Worm (Caenorhabditis elegans) whole organism, L4 larva: ENCODE results near the gene atg-3.

Experiments
- D1046.2 ChIP-seq: fragments of 200-800 bp; sonication (Bioruptor generic); IDR thresholded peaks from 2 replicates; pipeline ENCODE4 v1.3.6; 2022; ENCODE audit warnings: missing genetic modification characterization, missing compliant biosample characterization
- F26F4.8 ChIP-seq: fragments of 200-800 bp; sonication (Bioruptor generic); conservative IDR thresholded peaks from 2 replicates; pipeline ENCODE4 v1.3.6; 2022; ENCODE audit warnings: missing genetic modification characterization, missing compliant biosample characterization
- F37D6.2 ChIP-seq: sonication (generic microtip); optimal IDR thresholded peaks from 2 replicates; lab custom pipeline; 2016; ENCODE audit warnings: mild to moderate bottlenecking, missing genetic modification characterization, missing compliant biosample characterization
- T20F7.1 ChIP-seq: fragments of 200-800 bp; sonication (Bioruptor generic); optimal IDR thresholded peaks from 2 replicates; lab custom pipeline; 2018; ENCODE audit warnings: mild to moderate bottlenecking, missing genetic modification characterization, missing compliant biosample characterization
- ZK337.2 ChIP-seq: fragments of 200-800 bp; sonication (Bioruptor generic); IDR thresholded peaks from 2 replicates; pipeline ENCODE4 v1.3.6; 2022; ENCODE audit warnings: missing genetic modification reagents, missing genetic modification characterization, missing compliant biosample characterization
- ZK546.5 ChIP-seq, 2 experiments: sonication (generic microtip); optimal IDR thresholded peaks; 2 replicates each; lab custom pipeline; 2017; ENCODE audit warnings: missing biosample characterization in 2 of 2, missing genetic modification characterization in 2 of 2
- ama-1 ChIP-seq: fragments of 150-350 bp; optimal IDR thresholded peaks from 2 replicates; lab custom pipeline; 2014; ENCODE audit warnings: inconsistent platforms, mixed read lengths
- ceh-20 ChIP-seq: fragments of 200-800 bp; sonication (Bioruptor generic); IDR thresholded peaks from 2 replicates; pipeline ENCODE4 v1.3.6; 2022; ENCODE audit warnings: missing genetic modification reagents, missing genetic modification characterization, missing compliant biosample characterization
- ceh-82 ChIP-seq: sonication (generic microtip); optimal IDR thresholded peaks from 2 replicates; lab custom pipeline; 2017; ENCODE audit warnings: missing biosample characterization, missing genetic modification characterization
- cey-2 ChIP-seq: sonication (generic microtip); optimal IDR thresholded peaks from 3 replicates; lab custom pipeline; 2017; ENCODE audit warnings: missing genetic modification characterization, mild to moderate bottlenecking, missing compliant biosample characterization, antibody characterized with exemption, borderline replicate concordance; ENCODE audit not compliant: insufficient read depth
- ctbp-1 ChIP-seq: fragments of 200-800 bp; sonication (Bioruptor generic); IDR thresholded peaks from 2 replicates; pipeline ENCODE4 v1.3.6; 2022; ENCODE audit warnings: missing genetic modification reagents, missing genetic modification characterization, missing compliant biosample characterization
- daf-16 ChIP-seq, 3 experiments: sonication (generic microtip); optimal IDR thresholded peaks; 2 replicates each; lab custom pipeline; 2016 to 2017; ENCODE audit warnings: missing genetic modification characterization in 3 of 3, missing genetic modification reagents in 3 of 3, mild to moderate bottlenecking in 2 of 3, missing compliant biosample characterization in 2 of 3, missing biosample characterization in 1 of 3, moderate library complexity in 1 of 3
- daf-19 ChIP-seq: fragments of 200-800 bp; sonication (Bioruptor generic); conservative IDR thresholded peaks from 2 replicates; pipeline ENCODE4 v1.3.6; 2022; ENCODE audit warnings: missing genetic modification characterization, missing compliant biosample characterization
- daf-8 ChIP-seq: fragments of 200-800 bp; sonication (Bioruptor generic); IDR thresholded peaks from 2 replicates; pipeline ENCODE4 v1.3.6; 2022; ENCODE audit warnings: missing genetic modification characterization, missing compliant biosample characterization
- dmd-6 ChIP-seq: fragments of 200-800 bp; sonication (Bioruptor generic); IDR thresholded peaks from 2 replicates; pipeline ENCODE4 v1.3.6; 2022; ENCODE audit warnings: missing genetic modification reagents, missing genetic modification characterization, missing compliant biosample characterization
- dmd-8 ChIP-seq: fragments of 200-800 bp; sonication (Bioruptor generic); IDR thresholded peaks from 2 replicates; pipeline ENCODE4 v1.3.6; 2022; ENCODE audit warnings: missing genetic modification characterization, missing compliant biosample characterization
- dmd-9 ChIP-seq: fragments of 200-800 bp; sonication (Bioruptor generic); IDR thresholded peaks from 2 replicates; pipeline ENCODE4 v1.3.6; 2022; ENCODE audit warnings: missing genetic modification reagents, missing genetic modification characterization, missing compliant biosample characterization
- dve-1 ChIP-seq: sonication (generic microtip); optimal IDR thresholded peaks from 2 replicates; lab custom pipeline; 2017; ENCODE audit warnings: antibody characterized with exemption, mild to moderate bottlenecking, missing genetic modification characterization, missing compliant biosample characterization; ENCODE audit not compliant: insufficient read depth
- egl-43 ChIP-seq: fragments of 200-800 bp; sonication (Bioruptor generic); IDR thresholded peaks from 2 replicates; pipeline ENCODE4 v1.3.6; 2022; ENCODE audit warnings: missing genetic modification reagents, missing genetic modification characterization, missing compliant biosample characterization
- gei-8 ChIP-seq: fragments of 200-800 bp; sonication (Bioruptor generic); optimal IDR thresholded peaks from 2 replicates; lab custom pipeline; 2018; ENCODE audit warnings: mild to moderate bottlenecking, missing genetic modification characterization, missing compliant biosample characterization
- hif-1 ChIP-seq, 2 experiments: sonication (generic microtip); optimal IDR thresholded peaks; 2 replicates each; lab custom pipeline; 2016 to 2017; ENCODE audit warnings: missing compliant biosample characterization in 2 of 2, missing genetic modification characterization in 2 of 2, missing genetic modification reagents in 2 of 2, missing genotype in 2 of 2, mild to moderate bottlenecking in 1 of 2
- hlh-11 ChIP-seq: fragments of 200-800 bp; sonication (Bioruptor generic); optimal IDR thresholded peaks from 2 replicates; lab custom pipeline; 2018; ENCODE audit warnings: mild to moderate bottlenecking, missing genetic modification characterization, missing compliant biosample characterization
- jun-1 ChIP-seq: fragments of 150-350 bp; optimal IDR thresholded peaks from 2 replicates; lab custom pipeline; 2014; ENCODE audit warnings: missing biosample characterization, missing genetic modification reagents, missing genetic modification characterization
- lim-7 ChIP-seq: fragments of 200-800 bp; sonication (Bioruptor generic); IDR thresholded peaks from 2 replicates; pipeline ENCODE4 v1.3.6; 2022; ENCODE audit warnings: missing genetic modification characterization, missing compliant biosample characterization
- lin-13 ChIP-seq: fragments of 150-350 bp; optimal IDR thresholded peaks from 2 replicates; lab custom pipeline; 2014; ENCODE audit warnings: missing biosample characterization, missing genetic modification reagents, missing genetic modification characterization
- lin-15B ChIP-seq: fragments of 150-350 bp; sonication (generic microtip); optimal IDR thresholded peaks from 3 replicates; lab custom pipeline; 2014; ENCODE audit warnings: missing biosample characterization, missing genetic modification characterization
- lin-29 ChIP-seq: fragments of 200-800 bp; sonication (Bioruptor generic); IDR thresholded peaks from 2 replicates; pipeline ENCODE4 v1.3.6; 2022; ENCODE audit warnings: missing genetic modification reagents, missing genetic modification characterization, missing compliant biosample characterization
- lin-38 ChIP-seq: fragments of 200-800 bp; sonication (Bioruptor generic); IDR thresholded peaks from 2 replicates; pipeline ENCODE4 v1.3.6; 2022; ENCODE audit warnings: missing genetic modification reagents, missing genetic modification characterization, missing compliant biosample characterization
- lsy-2 ChIP-seq, 2 experiments: fragments of 150-350 bp in 1 of 2; sonication (generic microtip) in 1 of 2; optimal IDR thresholded peaks; 2 replicates each; lab custom pipeline; 2014 to 2017; ENCODE audit warnings: missing biosample characterization in 2 of 2, missing genetic modification characterization in 2 of 2
- madf-5 ChIP-seq, 2 experiments: fragments of 200-800 bp; sonication (Bioruptor generic); IDR thresholded peaks; 2 replicates each; pipeline ENCODE4 v1.3.6; 2022; ENCODE audit warnings: missing compliant biosample characterization in 2 of 2, missing genetic modification characterization in 2 of 2
- madf-9 ChIP-seq: fragments of 200-800 bp; sonication (Bioruptor generic); conservative IDR thresholded peaks from 2 replicates; pipeline ENCODE4 v1.3.6; 2022; ENCODE audit warnings: missing genetic modification reagents, missing genetic modification characterization, missing compliant biosample characterization
- mes-2 ChIP-seq: sonication (generic microtip); optimal IDR thresholded peaks from 2 replicates; lab custom pipeline; 2016; ENCODE audit warnings: missing genotype, mild to moderate bottlenecking, missing genetic modification characterization, missing compliant biosample characterization; ENCODE audit not compliant: poor library complexity, severe bottlenecking
- mxl-2 ChIP-seq: fragments of 200-800 bp; sonication (Bioruptor generic); conservative IDR thresholded peaks from 2 replicates; pipeline ENCODE4 v1.3.6; 2022; ENCODE audit warnings: missing genetic modification reagents, missing genetic modification characterization, missing compliant biosample characterization
- mxl-3 ChIP-seq: fragments of 200-800 bp; sonication (Bioruptor generic); optimal IDR thresholded peaks from 2 replicates; lab custom pipeline; 2018; ENCODE audit warnings: mild to moderate bottlenecking, missing genetic modification characterization, missing compliant biosample characterization
- nhr-28 ChIP-seq: fragments of 150-350 bp; optimal IDR thresholded peaks from 2 replicates; lab custom pipeline; 2014; ENCODE audit warnings: missing biosample characterization, missing genetic modification characterization
- nhr-41 ChIP-seq: fragments of 200-800 bp; sonication (Bioruptor generic); IDR thresholded peaks from 2 replicates; pipeline ENCODE4 v1.3.6; 2022; ENCODE audit warnings: missing genetic modification reagents, missing genetic modification characterization, missing compliant biosample characterization
- nhr-42 ChIP-seq: fragments of 200-800 bp; sonication (Bioruptor generic); IDR thresholded peaks from 2 replicates; pipeline ENCODE4 v1.3.6; 2022; ENCODE audit warnings: missing genetic modification characterization, missing compliant biosample characterization
- nhr-48 ChIP-seq: sonication (generic microtip); optimal IDR thresholded peaks from 2 replicates; lab custom pipeline; 2016; ENCODE audit warnings: mild to moderate bottlenecking, missing genetic modification characterization, missing compliant biosample characterization
- pqm-1 ChIP-seq: sonication (generic microtip); optimal IDR thresholded peaks from 2 replicates; lab custom pipeline; 2017; ENCODE audit warnings: missing biosample characterization, missing genetic modification characterization
- rbr-2 ChIP-seq: sonication (generic microtip); optimal IDR thresholded peaks from 2 replicates; lab custom pipeline; 2016; ENCODE audit warnings: missing genotype, missing genetic modification characterization, missing compliant biosample characterization
- sdz-12 ChIP-seq: fragments of 200-800 bp; sonication (Bioruptor generic); optimal IDR thresholded peaks from 2 replicates; lab custom pipeline; 2018; ENCODE audit warnings: mild to moderate bottlenecking, missing genetic modification characterization, missing compliant biosample characterization
- set-16 ChIP-seq: fragments of 200-800 bp; sonication (Bioruptor generic); IDR thresholded peaks from 2 replicates; pipeline ENCODE4 v1.3.6; 2022; ENCODE audit warnings: missing genetic modification reagents, missing genetic modification characterization, missing compliant biosample characterization
- snpc-1.2 ChIP-seq: fragments of 200-800 bp; sonication (Bioruptor generic); IDR thresholded peaks from 2 replicates; pipeline ENCODE4 v1.3.6; 2022; ENCODE audit warnings: missing genetic modification reagents, missing genetic modification characterization, missing compliant biosample characterization
- tra-1 ChIP-seq: fragments of 200-800 bp; sonication (Bioruptor generic); IDR thresholded peaks from 2 replicates; pipeline ENCODE4 v1.3.6; 2022; ENCODE audit warnings: missing genetic modification reagents, missing genetic modification characterization, missing compliant biosample characterization
- unc-39 ChIP-seq: sonication (generic microtip); optimal IDR thresholded peaks from 2 replicates; lab custom pipeline; 2017; ENCODE audit warnings: missing biosample characterization, missing genetic modification characterization
- unc-62 ChIP-seq, 3 experiments: fragments of 150-350 bp in 1 of 3; sonication (generic microtip); optimal IDR thresholded peaks in 2 of 3; peaks in 1 of 3; 1 replicate in 1 of 3; 2 replicates in 2 of 3; lab custom pipeline; 2014 to 2017; ENCODE audit warnings: missing biosample characterization in 3 of 3, missing genetic modification characterization in 3 of 3, missing genetic modification reagents in 3 of 3, missing genotype in 1 of 3
- zfp-2 ChIP-seq: sonication (generic microtip); optimal IDR thresholded peaks from 2 replicates; lab custom pipeline; 2016; ENCODE audit warnings: mild to moderate bottlenecking, missing genetic modification characterization, missing compliant biosample characterization
- zip-11 ChIP-seq: fragments of 200-800 bp; sonication (Bioruptor generic); IDR thresholded peaks from 2 replicates; pipeline ENCODE4 v1.3.6; 2022; ENCODE audit warnings: missing genetic modification characterization, missing compliant biosample characterization
- zip-2 ChIP-seq: fragments of 150-350 bp; optimal IDR thresholded peaks from 2 replicates; lab custom pipeline; 2014; ENCODE audit warnings: missing biosample characterization, missing genetic modification characterization
- ztf-11 ChIP-seq: fragments of 150-350 bp; optimal IDR thresholded peaks from 2 replicates; lab custom pipeline; 2014; ENCODE audit warnings: missing biosample characterization, missing genetic modification characterization
- ztf-7 ChIP-seq: fragments of 150-350 bp; optimal IDR thresholded peaks from 2 replicates; lab custom pipeline; 2014; ENCODE audit warnings: missing biosample characterization, missing genetic modification characterization

Gene atg-3

DNA sequence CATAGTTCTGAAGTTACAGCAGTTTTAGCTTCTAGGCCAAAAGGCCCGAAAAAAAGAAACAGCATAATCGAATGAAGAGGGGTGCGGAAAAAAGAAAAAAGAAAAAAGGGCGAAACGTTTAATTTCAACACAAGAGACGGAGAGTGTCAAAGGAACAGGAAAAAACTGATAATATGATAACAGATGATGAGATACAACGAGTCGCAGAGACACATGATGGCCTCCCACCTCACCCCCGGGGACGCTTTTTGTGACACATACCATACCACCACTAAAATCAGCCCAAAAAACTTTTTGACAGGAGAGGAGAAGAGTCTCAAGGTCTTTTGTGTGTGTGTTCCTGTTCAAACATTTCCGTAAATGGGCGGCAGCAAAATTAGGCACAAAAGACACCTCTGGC, 24.8 kb downstream of the atg-3 start (continued):
- TF ChIP-seq set-16: no peak
- TF ChIP-seq lsy-2 (tag; optimal IDR thresholded peaks at IDR 0.05; lab: Kevin White, UChicago): peak in 1 of 2 experiments; percentile 10
- TF ChIP-seq lin-15B: no peak
- TF ChIP-seq snpc-1.2 (GFP tag; lab: Robert Waterston, UW): no peak
- TF ChIP-seq mxl-3 (GFP tag; lab: Kevin White, UChicago): peak; percentile 65
- TF ChIP-seq F26F4.8 (GFP tag; lab: Robert Waterston, UW): no peak
- no peak for TF ChIP-seq daf-16 (GFP tag; optimal IDR thresholded peaks at IDR 0.05; lab: Kevin White, UChicago)
- TF ChIP-seq daf-16 (tag; optimal IDR thresholded peaks at IDR 0.05; lab: Kevin White, UChicago): peak; percentile 50
- no peak for TF ChIP-seq rbr-2 (tag; lab: Kevin White, UChicago)
- no peak for TF ChIP-seq nhr-42 (GFP tag; lab: Robert Waterston, UW)
- TF ChIP-seq lin-38 (GFP tag; lab: Robert Waterston, UW): no peak
- no peak for TF ChIP-seq hif-1 (tag; optimal IDR thresholded peaks at IDR 0.05; lab: Kevin White, UChicago)
- TF ChIP-seq gei-8 (GFP tag; lab: Kevin White, UChicago): no peak
- no peak for TF ChIP-seq lim-7 (GFP tag; lab: Robert Waterston, UW)
- TF ChIP-seq dmd-9 (GFP tag; lab: Robert Waterston, UW): no peak
- TF ChIP-seq tra-1: 0 out of 2 replicates have a peak, but pooled peaks have one; percentile 16
- TF ChIP-seq lin-29 (GFP tag; lab: Robert Waterston, UW): no peak
- peak; percentile 73 for TF ChIP-seq dmd-6
- TF ChIP-seq mxl-2 (GFP tag; lab: Robert Waterston, UW): no peak
- no peak for TF ChIP-seq jun-1
- TF ChIP-seq ceh-82 (tag; lab: Kevin White, UChicago): no peak
- TF ChIP-seq lin-13 (GFP tag; lab: Kevin White, UChicago): no peak
- no peak for TF ChIP-seq sdz-12 (GFP tag; lab: Kevin White, UChicago)
- no peak for TF ChIP-seq ZK546.5 (tag; optimal IDR thresholded peaks at IDR 0.05; lab: Kevin White, UChicago)
- no peak for TF ChIP-seq ZK337.2 (GFP tag; lab: Robert Waterston, UW)
- TF ChIP-seq nhr-48: no peak
- no peak for TF ChIP-seq dmd-8 (GFP tag; lab: Robert Waterston, UW)
- no peak for TF ChIP-seq D1046.2 (GFP tag; lab: Robert Waterston, UW)
- TF ChIP-seq pqm-1 (tag; lab: Kevin White, UChicago): peak; percentile 54
- no peak for TF ChIP-seq daf-8 (GFP tag; lab: Robert Waterston, UW)
- TF ChIP-seq ctbp-1: no peak
- TF ChIP-seq ceh-20 (GFP tag; lab: Robert Waterston, UW): no peak
- TF ChIP-seq ama-1 (lab: Kevin White, UChicago): no peak
- TF ChIP-seq nhr-41 (GFP tag; lab: Robert Waterston, UW): no peak
- no peak for TF ChIP-seq T20F7.1 (GFP tag; lab: Kevin White, UChicago)
- no peak for TF ChIP-seq daf-19 (GFP tag; lab: Robert Waterston, UW)
- peak in 1 of 2 experiments; percentile 13 for TF ChIP-seq unc-62 (GFP tag; optimal IDR thresholded peaks at IDR 0.05 in 1 of 2; lab: Kevin White, UChicago)
- TF ChIP-seq unc-62 (tag; optimal IDR thresholded peaks at IDR 0.05; lab: Kevin White, UChicago): no peak
- TF ChIP-seq zfp-2 (tag; lab: Kevin White, UChicago): no peak
- no peak for TF ChIP-seq madf-9 (GFP tag; lab: Robert Waterston, UW)
- peak; percentile 48 for TF ChIP-seq dve-1 (tag; lab: Kevin White, UChicago)
- peak; percentile 88 for TF ChIP-seq hlh-11 (tag; lab: Kevin White, UChicago)
- TF ChIP-seq ztf-7 (tag; lab: Kevin White, UChicago): no peak
- no peak for TF ChIP-seq zip-11 (GFP tag; lab: Robert Waterston, UW)
- TF ChIP-seq cey-2 (tag; lab: Kevin White, UChicago): no peak
- TF ChIP-seq egl-43 (GFP tag; lab: Robert Waterston, UW): no peak
- no peak for TF ChIP-seq zip-2 (tag; lab: Kevin White, UChicago)
- peak; percentile 38 for TF ChIP-seq mes-2 (tag; lab: Kevin White, UChicago)
- TF ChIP-seq ztf-11 (tag; lab: Kevin White, UChicago): no peak
- no peak for TF ChIP-seq unc-39 (tag; lab: Kevin White, UChicago)
- TF ChIP-seq madf-5 (GFP tag; IDR thresholded peaks at IDR 0.05; lab: Robert Waterston, UW): no peak
- no peak for TF ChIP-seq F37D6.2
- TF ChIP-seq nhr-28 (tag; lab: Kevin White, UChicago): peak; percentile 83
